Fruit fly (Drosophila melanogaster): Measurements from ENCODE around the gene CG9192.
"Not testable (repeated sequence)": the region's sequence is repeated elsewhere in the genome, so short reads cannot be mapped to it uniquely, and the experiment has no call there.

The CG9192 gene

dm6 chr3L:1247627-1248295 lies 9.6 kb upstream of the CG9192 start, which contains the start of the genes Psf1 and Sac1:
Gene Psf1, minus strand, starts transcription at chr3L:1247677.
Gene Sac1, plus strand, starts transcription at chr3L:1247817.
- TF ChIP-seq h (optimal IDR thresholded peaks at IDR 0.05) = no peak
- TF ChIP-seq insv (optimal IDR thresholded peaks at IDR 0.05) = no peak
- no peak for TF ChIP-seq psq (optimal IDR thresholded peaks at IDR 0.05)
- TF ChIP-seq Sin3A (optimal IDR thresholded peaks at IDR 0.05) = no peak
- no peak for TF ChIP-seq Myc (optimal IDR thresholded peaks at IDR 0.05)
- TF ChIP-seq ttk (optimal IDR thresholded peaks at IDR 0.05) = no peak

dm6 chr3L:1246823-1247222 lies 8.7 kb upstream of the CG9192 start, which contains the start of gene CG32318:
Gene CG32318, minus strand, starts transcription at chr3L:1246923.
- TF ChIP-seq insv, ttk, Sin3A (optimal IDR thresholded peaks at IDR 0.05): not testable (repeated sequence)

dm6 chr3L:1245810-1246209 lies 7.7 kb upstream of the CG9192 start, which contains the start of gene Klp61F:
Gene Klp61F, minus strand, starts transcription at chr3L:1245910.
- not testable (repeated sequence) for TF ChIP-seq ttk, h, psq (optimal IDR thresholded peaks at IDR 0.05)

- no peak for TF ChIP-seq Myc (optimal IDR thresholded peaks at IDR 0.05)
- TF ChIP-seq psq (optimal IDR thresholded peaks at IDR 0.05) = no peak
- no peak for TF ChIP-seq h (optimal IDR thresholded peaks at IDR 0.05)
- TF ChIP-seq Sin3A (optimal IDR thresholded peaks at IDR 0.05) = no peak
Observed at dm6 chr3L:1235426-1235825, 2.7 kb downstream of the CG9192 start, which contains the start of gene galene. Gene galene, plus strand, starts transcription at chr3L:1235726.

dm6 chr3L:1233830-1234229 lies 4.3 kb downstream of the CG9192 start, which contains the start of gene CG33966:
Gene CG33966, plus strand, starts transcription at chr3L:1234130.
- TF ChIP-seq ttk (optimal IDR thresholded peaks at IDR 0.05) = no peak
- no peak for TF ChIP-seq Sin3A (optimal IDR thresholded peaks at IDR 0.05)
- TF ChIP-seq insv (optimal IDR thresholded peaks at IDR 0.05) = no peak
- no peak for TF ChIP-seq psq (optimal IDR thresholded peaks at IDR 0.05)
- no peak for TF ChIP-seq Myc (optimal IDR thresholded peaks at IDR 0.05)
- no peak for TF ChIP-seq h (optimal IDR thresholded peaks at IDR 0.05)

dm6 chr3L:1232582-1232981 lies 5.5 kb downstream of the CG9192 start, which contains the start of gene CG33965:
Gene CG33965, plus strand, starts transcription at chr3L:1232882.
- TF ChIP-seq h (optimal IDR thresholded peaks at IDR 0.05) (no peak), ttk (optimal IDR thresholded peaks at IDR 0.05) (no peak)

dm6 chr3L:1227303-1227797 lies 10.8 kb downstream of the CG9192 start, which contains the start of gene LysS:
Gene LysS, plus strand, starts transcription at chr3L:1227747.
- TF ChIP-seq h (optimal IDR thresholded peaks at IDR 0.05) (no peak), psq (optimal IDR thresholded peaks at IDR 0.05) (no peak), ttk (optimal IDR thresholded peaks at IDR 0.05) (no peak), Myc (optimal IDR thresholded peaks at IDR 0.05) (no peak), insv (optimal IDR thresholded peaks at IDR 0.05) (no peak), Sin3A (optimal IDR thresholded peaks at IDR 0.05) (no peak)

- TF ChIP-seq ttk (optimal IDR thresholded peaks at IDR 0.05) (no peak), Myc (optimal IDR thresholded peaks at IDR 0.05) (no peak), psq (optimal IDR thresholded peaks at IDR 0.05) (no peak), h (optimal IDR thresholded peaks at IDR 0.05) (no peak), Sin3A (optimal IDR thresholded peaks at IDR 0.05) (no peak), insv (optimal IDR thresholded peaks at IDR 0.05) (no peak)
Observed at dm6 chr3L:1218596-1218995, 19.5 kb downstream of the CG9192 start, which contains the start of gene LysP. Gene LysP, minus strand, starts transcription at chr3L:1218696.

dm6 chr3L:1216460-1216859 lies 21.7 kb downstream of the CG9192 start:
- TF ChIP-seq ttk (optimal IDR thresholded peaks at IDR 0.05) (no peak), Myc (optimal IDR thresholded peaks at IDR 0.05) (no peak), h (optimal IDR thresholded peaks at IDR 0.05) (no peak), psq (optimal IDR thresholded peaks at IDR 0.05) (no peak), insv (optimal IDR thresholded peaks at IDR 0.05) (no peak), Sin3A (optimal IDR thresholded peaks at IDR 0.05) (no peak)

- no peak for TF ChIP-seq Myc (optimal IDR thresholded peaks at IDR 0.05)
Observed at dm6 chr3L:1212571-1212970, 25.5 kb downstream of the CG9192 start, which contains the start of gene LysE. Gene LysE, plus strand, starts transcription at chr3L:1212827.

dm6 chr3L:1212113-1212512 lies 26.0 kb downstream of the CG9192 start:
- no peak for TF ChIP-seq psq (optimal IDR thresholded peaks at IDR 0.05)
- TF ChIP-seq h (optimal IDR thresholded peaks at IDR 0.05) = no peak
- no peak for TF ChIP-seq Sin3A (optimal IDR thresholded peaks at IDR 0.05)

- TF ChIP-seq Sin3A (optimal IDR thresholded peaks at IDR 0.05) = no peak
- no peak for TF ChIP-seq Myc (optimal IDR thresholded peaks at IDR 0.05)
- TF ChIP-seq ttk (optimal IDR thresholded peaks at IDR 0.05) = no peak
- TF ChIP-seq psq (optimal IDR thresholded peaks at IDR 0.05) = no peak
- no peak for TF ChIP-seq insv (optimal IDR thresholded peaks at IDR 0.05)
- no peak for TF ChIP-seq h (optimal IDR thresholded peaks at IDR 0.05)
Observed at dm6 chr3L:1211096-1211495, 27.0 kb downstream of the CG9192 start, which contains the start of gene LysD. Gene LysD, minus strand, starts transcription at chr3L:1211196.

dm6 chr3L:1208206-1208605 lies 29.9 kb downstream of the CG9192 start:
- TF ChIP-seq insv (optimal IDR thresholded peaks at IDR 0.05) (no peak), h (optimal IDR thresholded peaks at IDR 0.05) (no peak)

Data from Kc167 (cell line).